Fruit fly (Drosophila melanogaster) Kc167 (cell line): ENCODE measurements around the gene Trc8.

ENCODE experiments used
- Myc ChIP-seq: fragments of >200 bp; optimal IDR thresholded peaks from 2 replicates; lab custom pipeline; 2017; ENCODE audit warnings: missing external identifiers
- Sin3A ChIP-seq: fragments of >200 bp; optimal IDR thresholded peaks from 2 replicates; lab custom pipeline; 2018; ENCODE audit warnings: missing external identifiers
- h ChIP-seq: fragments of >200 bp; optimal IDR thresholded peaks from 3 replicates; lab custom pipeline; 2018; ENCODE audit warnings: missing external identifiers
- insv ChIP-seq: fragments of >200 bp; optimal IDR thresholded peaks from 3 replicates; lab custom pipeline; 2018; ENCODE audit warnings: missing external identifiers
- psq ChIP-seq: fragments of >200 bp; optimal IDR thresholded peaks from 2 replicates; lab custom pipeline; 2017; ENCODE audit warnings: missing external identifiers
- ttk ChIP-seq: sonication (Bioruptor generic); optimal IDR thresholded peaks from 2 replicates; lab custom pipeline; 2017; ENCODE audit warnings: missing external identifiers

DNA sequence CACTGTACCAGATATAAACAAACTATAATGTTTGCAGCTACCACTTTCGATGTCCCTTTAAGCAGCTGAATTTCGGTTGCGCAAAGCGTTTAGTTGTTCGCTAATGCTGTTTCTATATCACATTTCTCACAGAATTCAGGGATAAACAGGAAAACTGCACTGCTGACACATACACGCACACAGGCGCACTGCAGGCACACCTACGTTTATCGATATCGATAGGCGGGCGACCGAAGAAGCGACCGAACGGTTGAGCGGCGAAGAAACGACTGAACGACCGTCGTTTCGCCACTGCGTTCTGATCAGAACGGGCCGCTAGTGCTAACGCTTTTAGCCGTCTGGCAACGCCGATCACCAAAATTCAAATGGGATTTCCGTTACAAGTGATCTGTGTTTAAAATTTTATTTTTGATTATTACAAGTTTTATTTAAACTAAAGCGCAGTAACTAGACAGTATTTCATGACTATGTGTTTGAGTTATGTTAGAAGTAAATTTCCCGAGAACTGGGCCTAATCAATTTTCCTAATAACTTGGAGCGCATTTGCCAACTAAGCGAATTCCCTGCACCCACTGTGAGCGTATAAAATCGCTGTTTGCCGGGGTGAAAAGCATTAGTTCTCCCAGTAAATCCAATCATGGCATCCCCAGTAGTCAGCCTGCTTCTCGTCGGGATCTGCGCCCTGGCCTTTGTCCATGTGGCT, 10.2 kb downstream of the Trc8 start, which contains the start of the genes CG2310 and Diedel:
- no peak for TF ChIP-seq h (lab: Kevin White, UChicago)
- TF ChIP-seq psq, result no peak
- no peak for TF ChIP-seq insv (lab: Kevin White, UChicago)
- no peak for TF ChIP-seq Myc
- TF ChIP-seq ttk, result no peak
- no peak for TF ChIP-seq Sin3A (lab: Kevin White, UChicago)
